Worm (Caenorhabditis elegans): ENCODE data around the gene ceph-41.

ce11 chrIV:8130131-8130611 is 3.2 kb downstream of the ceph-41 start, which contains the start of the genes ndub-11 and moc-3:
- TF ChIP-seq ama-1 (optimal IDR thresholded peaks at IDR 0.05) (no peak), ama-1 (GFP tag; optimal IDR thresholded peaks at IDR 0.05) (no peak), nhr-27 (tag; optimal IDR thresholded peaks at IDR 0.05) (no peak)
